Fruit fly (Drosophila melanogaster) whole organism, embryonic: ENCODE measurements around the gene IFT54.

ENCODE experiments used
- Bgb ChIP-seq: fragments of 200-800 bp; sonication (Bioruptor generic); IDR thresholded peaks from 2 replicates; pipeline ENCODE4 v1.3.6; 2022; ENCODE audit warnings: missing biosample characterization, missing genetic modification characterization; ENCODE audit not compliant: partially characterized antibody
- CG10321 ChIP-seq: fragments of 200-800 bp; sonication (Bioruptor generic); IDR thresholded peaks from 2 replicates; pipeline ENCODE4 v1.3.6; 2022; ENCODE audit warnings: missing biosample characterization, missing genetic modification characterization
- CG12219 ChIP-seq: fragments of 200-800 bp; sonication (Bioruptor generic); optimal IDR thresholded peaks from 3 replicates; lab custom pipeline; 2018; ENCODE audit warnings: missing biosample characterization, mild to moderate bottlenecking, missing genetic modification characterization
- CG12391 ChIP-seq: fragments of 200-800 bp; sonication (Bioruptor generic); optimal IDR thresholded peaks from 3 replicates; lab custom pipeline; 2018; ENCODE audit warnings: missing biosample characterization, mild to moderate bottlenecking, missing genetic modification characterization, moderate library complexity
- CG13624 ChIP-seq: fragments of 200-800 bp; sonication (Bioruptor generic); optimal IDR thresholded peaks from 2 replicates; lab custom pipeline; 2016; ENCODE audit warnings: missing biosample characterization, missing genetic modification characterization
- CG15073 ChIP-seq: fragments of 200-800 bp; sonication (Bioruptor generic); optimal IDR thresholded peaks from 2 replicates; lab custom pipeline; 2016; ENCODE audit warnings: missing biosample characterization, missing genetic modification characterization
- CG17359 ChIP-seq: fragments of 200-800 bp; sonication (Bioruptor generic); optimal IDR thresholded peaks from 3 replicates; lab custom pipeline; 2018; ENCODE audit warnings: missing biosample characterization, mild to moderate bottlenecking, missing genetic modification characterization, moderate library complexity
- CG1792 ChIP-seq: fragments of 200-800 bp; sonication (Bioruptor generic); optimal IDR thresholded peaks from 2 replicates; lab custom pipeline; 2016; ENCODE audit warnings: missing biosample characterization, missing genetic modification characterization
- CG18599 ChIP-seq: fragments of 200-800 bp; sonication (Bioruptor generic); optimal IDR thresholded peaks from 3 replicates; lab custom pipeline; 2017; ENCODE audit warnings: missing biosample characterization, missing genetic modification characterization, mild to moderate bottlenecking, moderate library complexity, missing genetic modification reagents
- CG18619 ChIP-seq: fragments of 200-800 bp; sonication (Bioruptor generic); optimal IDR thresholded peaks from 3 replicates; lab custom pipeline; 2017; ENCODE audit warnings: missing biosample characterization, mild to moderate bottlenecking, missing genetic modification characterization
- CG18764 ChIP-seq: fragments of 200-800 bp; sonication (Bioruptor generic); optimal IDR thresholded peaks from 3 replicates; lab custom pipeline; 2016; ENCODE audit warnings: missing biosample characterization, missing genetic modification characterization
- CG31441 ChIP-seq: fragments of 200-800 bp; sonication (Bioruptor generic); IDR thresholded peaks from 2 replicates; pipeline ENCODE4 v1.3.6; 2022; ENCODE audit warnings: missing biosample characterization, missing genetic modification characterization
- CG4707 ChIP-seq: fragments of 200-800 bp; sonication (Bioruptor generic); optimal IDR thresholded peaks from 2 replicates; lab custom pipeline; 2018; ENCODE audit warnings: missing biosample characterization, mild to moderate bottlenecking, missing genetic modification characterization, moderate library complexity
- CG5953 ChIP-seq: fragments of 200-800 bp; sonication (Bioruptor generic); IDR thresholded peaks from 2 replicates; pipeline ENCODE4 v1.3.6; 2022; ENCODE audit warnings: missing biosample characterization, missing genetic modification characterization
- CG7786 ChIP-seq: fragments of 200-800 bp; sonication (Bioruptor generic); optimal IDR thresholded peaks from 2 replicates; lab custom pipeline; 2016; ENCODE audit warnings: missing biosample characterization, missing genetic modification characterization
- CG7987 ChIP-seq: fragments of 200-800 bp; sonication (Bioruptor generic); optimal IDR thresholded peaks from 2 replicates; lab custom pipeline; 2018; ENCODE audit warnings: missing biosample characterization, mild to moderate bottlenecking, missing genetic modification characterization, moderate library complexity
- CG9609 ChIP-seq: fragments of 200-800 bp; sonication (Bioruptor generic); optimal IDR thresholded peaks from 3 replicates; lab custom pipeline; 2016; ENCODE audit warnings: missing biosample characterization, missing genetic modification characterization
- CTCF ChIP-seq: fragments of 200-800 bp; sonication (Bioruptor generic); optimal IDR thresholded peaks from 2 replicates; lab custom pipeline; 2017; ENCODE audit warnings: missing biosample characterization, mild to moderate bottlenecking, missing genetic modification characterization, moderate library complexity
- D ChIP-seq, 2 experiments: fragments of 200-800 bp in 1 of 2; fragments of >200 bp in 1 of 2; sonication (Bioruptor generic) in 1 of 2; optimal IDR thresholded peaks; 2 replicates in 1 of 2; 3 replicates in 1 of 2; lab custom pipeline; 2017; ENCODE audit warnings: mild to moderate bottlenecking in 1 of 2, missing biosample characterization in 1 of 2, missing genetic modification characterization in 1 of 2, missing genetic modification reagents in 1 of 2
- Dbx ChIP-seq: fragments of 200-800 bp; sonication (Bioruptor generic); IDR thresholded peaks from 3 replicates; pipeline ENCODE4 v1.3.6; 2022; ENCODE audit warnings: missing biosample characterization, missing genetic modification characterization
- Dip3 ChIP-seq: fragments of 200-800 bp; sonication (Bioruptor generic); optimal IDR thresholded peaks from 3 replicates; lab custom pipeline; 2016; ENCODE audit warnings: missing biosample characterization, missing genetic modification characterization
- Doc3 ChIP-seq: fragments of 200-800 bp; sonication (Bioruptor generic); IDR thresholded peaks from 3 replicates; pipeline ENCODE4 v1.3.6; 2022; ENCODE audit warnings: missing biosample characterization, missing genetic modification characterization; ENCODE audit not compliant: partially characterized antibody
- NC2α ChIP-seq: fragments of 200-800 bp; sonication (Bioruptor generic); optimal IDR thresholded peaks from 2 replicates; lab custom pipeline; 2016; ENCODE audit warnings: missing biosample characterization, missing genetic modification characterization
- NC2β ChIP-seq: fragments of 200-800 bp; sonication (Bioruptor generic); optimal IDR thresholded peaks from 2 replicates; lab custom pipeline; 2016; ENCODE audit warnings: missing biosample characterization, missing genetic modification characterization
- Neu2 ChIP-seq: fragments of 200-800 bp; sonication (Bioruptor generic); optimal IDR thresholded peaks from 3 replicates; lab custom pipeline; 2016; ENCODE audit warnings: missing biosample characterization, missing genetic modification characterization, borderline replicate concordance
- Optix ChIP-seq: fragments of 200-800 bp; sonication (Bioruptor generic); IDR thresholded peaks from 3 replicates; pipeline ENCODE4 v1.3.6; 2022; ENCODE audit warnings: missing biosample characterization, missing genetic modification characterization
- abd-A ChIP-seq: fragments of 200-800 bp; sonication (Bioruptor generic); optimal IDR thresholded peaks from 3 replicates; lab custom pipeline; 2019; ENCODE audit warnings: missing biosample characterization, mild to moderate bottlenecking, missing genetic modification characterization, moderate library complexity
- ara ChIP-seq: fragments of 200-800 bp; sonication (Bioruptor generic); IDR thresholded peaks from 2 replicates; pipeline ENCODE4 v1.3.6; 2022; ENCODE audit warnings: missing biosample characterization, missing genetic modification characterization
- bcd ChIP-seq: fragments of 200-800 bp; sonication (Bioruptor generic); optimal IDR thresholded peaks from 2 replicates; lab custom pipeline; 2017; ENCODE audit warnings: missing biosample characterization, mild to moderate bottlenecking, missing genetic modification characterization
- bigmax ChIP-seq: fragments of 200-800 bp; sonication (Bioruptor generic); optimal IDR thresholded peaks from 2 replicates; lab custom pipeline; 2018; ENCODE audit warnings: missing biosample characterization, mild to moderate bottlenecking, missing genetic modification characterization
- chif ChIP-seq, 2 experiments: fragments of 200-800 bp; sonication (Bioruptor generic); optimal IDR thresholded peaks; 3 replicates each; lab custom pipeline; 2016; ENCODE audit warnings: missing biosample characterization in 2 of 2, missing genetic modification characterization in 2 of 2
- chinmo ChIP-seq: fragments of 200-800 bp; sonication (Bioruptor generic); IDR thresholded peaks from 4 replicates; pipeline ENCODE4 v1.3.6; 2022; ENCODE audit warnings: missing biosample characterization, missing genetic modification characterization; ENCODE audit not compliant: partially characterized antibody
- ci ChIP-seq: fragments of 200-800 bp; sonication (Bioruptor generic); IDR thresholded peaks from 3 replicates; pipeline ENCODE4 v1.3.6; 2022; ENCODE audit warnings: missing biosample characterization, missing genetic modification characterization
- corto ChIP-seq: fragments of 200-800 bp; sonication (Bioruptor generic); optimal IDR thresholded peaks from 2 replicates; lab custom pipeline; 2016; ENCODE audit warnings: missing biosample characterization, mild to moderate bottlenecking, missing genetic modification characterization, moderate library complexity
- crol ChIP-seq: fragments of 200-800 bp; sonication (Bioruptor generic); IDR thresholded peaks from 2 replicates; pipeline ENCODE4 v1.3.6; 2022; ENCODE audit warnings: missing biosample characterization, missing genetic modification characterization
- dati ChIP-seq: fragments of 200-800 bp; sonication (Bioruptor generic); IDR thresholded peaks from 2 replicates; pipeline ENCODE4 v1.3.6; 2022; ENCODE audit warnings: missing biosample characterization, missing genetic modification characterization
- dimm ChIP-seq: fragments of 200-800 bp; sonication (Bioruptor generic); IDR thresholded peaks from 2 replicates; pipeline ENCODE4 v1.3.6; 2022; ENCODE audit warnings: missing biosample characterization, missing genetic modification characterization
- dm ChIP-seq: fragments of 200-800 bp; sonication (Bioruptor generic); optimal IDR thresholded peaks from 3 replicates; lab custom pipeline; 2016; ENCODE audit warnings: missing biosample characterization, missing genetic modification characterization
- fd3F ChIP-seq: fragments of 200-800 bp; sonication (Bioruptor generic); optimal IDR thresholded peaks from 2 replicates; lab custom pipeline; 2018; ENCODE audit warnings: missing biosample characterization, mild to moderate bottlenecking, missing genetic modification characterization, moderate library complexity
- fd64A ChIP-seq: fragments of 200-800 bp; sonication (Bioruptor generic); optimal IDR thresholded peaks from 3 replicates; lab custom pipeline; 2018; ENCODE audit warnings: missing biosample characterization, mild to moderate bottlenecking, missing genetic modification characterization
- phol ChIP-seq: fragments of 200-800 bp; sonication (Bioruptor generic); optimal IDR thresholded peaks from 3 replicates; lab custom pipeline; 2018; ENCODE audit warnings: missing biosample characterization, mild to moderate bottlenecking, missing genetic modification characterization, moderate library complexity
- pum ChIP-seq: fragments of 200-800 bp; sonication (Bioruptor generic); optimal IDR thresholded peaks from 2 replicates; lab custom pipeline; 2016; ENCODE audit warnings: missing biosample characterization, missing genetic modification characterization
- sc ChIP-seq, 3 experiments: fragments of >200 bp in 2 of 3; fragments of 200-800 bp in 1 of 3; sonication (Bioruptor generic) in 1 of 3; optimal IDR thresholded peaks; 2 replicates in 2 of 3; 3 replicates in 1 of 3; lab custom pipeline; 2017; ENCODE audit warnings: mild to moderate bottlenecking in 1 of 3, missing biosample characterization in 1 of 3, missing genetic modification characterization in 1 of 3, missing genetic modification reagents in 1 of 3
- sna ChIP-seq: fragments of 200-800 bp; sonication (Bioruptor generic); IDR thresholded peaks from 2 replicates; pipeline ENCODE4 v1.3.6; 2022; ENCODE audit warnings: missing biosample characterization, missing genetic modification characterization; ENCODE audit not compliant: partially characterized antibody
- stwl ChIP-seq: fragments of 200-800 bp; sonication (Bioruptor generic); optimal IDR thresholded peaks from 3 replicates; lab custom pipeline; 2018; ENCODE audit warnings: missing biosample characterization, mild to moderate bottlenecking, missing genetic modification characterization, moderate library complexity
- sug ChIP-seq: fragments of 200-800 bp; optimal IDR thresholded peaks from 2 replicates; lab custom pipeline; 2019; ENCODE audit warnings: missing biosample characterization, mild to moderate bottlenecking, missing genetic modification characterization, moderate library complexity
- tll ChIP-seq, 2 experiments: fragments of 200-800 bp in 1 of 2; fragments of >200 bp in 1 of 2; sonication (Bioruptor generic) in 1 of 2; optimal IDR thresholded peaks; 2 replicates each; lab custom pipeline; 2017 to 2019; ENCODE audit warnings: missing biosample characterization in 2 of 2, missing genetic modification characterization in 2 of 2, mild to moderate bottlenecking in 1 of 2, moderate library complexity in 1 of 2
- tx ChIP-seq: fragments of 200-800 bp; sonication (Bioruptor generic); optimal IDR thresholded peaks from 2 replicates; lab custom pipeline; 2016; ENCODE audit warnings: missing biosample characterization, missing genetic modification characterization

The IFT54 gene

dm6 chr3R:14283754-14284421 lies 18.3 kb upstream of the IFT54 start (continued):
- TF ChIP-seq abd-A (peak; percentile 99), corto (GFP tag; lab: Kevin White, UChicago) (peak; percentile 93), pum (GFP tag; lab: Kevin White, UChicago) (peak; percentile 93), tx (GFP tag; lab: Kevin White, UChicago) (peak; percentile 95), sc (optimal IDR thresholded peaks at IDR 0.05; lab: Kevin White, UChicago) (no peak), sc (GFP tag; optimal IDR thresholded peaks at IDR 0.05; lab: Kevin White, UChicago) (peak; percentile 98), CG13624 (GFP tag; lab: Kevin White, UChicago) (peak; percentile 94), ara (GFP tag; lab: Robert Waterston, UW) (no peak), phol (tag; lab: Kevin White, UChicago) (peak; percentile 98), stwl (peak; percentile 46), sug (tag; lab: Kevin White, UChicago) (peak; percentile 96), CG10321 (GFP tag; lab: Robert Waterston, UW) (no peak), NC2β (GFP tag; lab: Kevin White, UChicago) (peak; percentile 95), CG12219 (GFP tag; lab: Kevin White, UChicago) (peak; percentile 98), CG18599 (GFP tag; lab: Kevin White, UChicago) (peak; percentile 98), chif (GFP tag; optimal IDR thresholded peaks at IDR 0.05; lab: Kevin White, UChicago) (peak; percentile 94 to 97), CG17359 (tag; lab: Kevin White, UChicago) (peak; percentile 99), ci (GFP tag; lab: Robert Waterston, UW) (no peak), bcd (GFP tag; lab: Kevin White, UChicago) (peak; percentile 99), Doc3 (GFP tag; lab: Robert Waterston, UW) (no peak), Neu2 (GFP tag; lab: Kevin White, UChicago) (peak; percentile 2), chinmo (GFP tag; lab: Robert Waterston, UW) (no peak), sna (GFP tag; lab: Robert Waterston, UW) (no peak), CG18764 (GFP tag; lab: Kevin White, UChicago) (peak; percentile 97), NC2α (GFP tag; lab: Kevin White, UChicago) (peak; percentile 90), CG4707 (peak; percentile 96), CTCF (GFP tag; lab: Kevin White, UChicago) (peak; percentile 73), CG12391 (tag; lab: Kevin White, UChicago) (peak; percentile 99), bigmax (peak; percentile 69), CG5953 (GFP tag; lab: Robert Waterston, UW) (no peak), crol (no peak), dm (GFP tag; lab: Kevin White, UChicago) (peak; percentile 88), CG7987 (GFP tag; lab: Kevin White, UChicago) (peak; percentile 96), Bgb (GFP tag; lab: Robert Waterston, UW) (no peak), CG18619 (GFP tag; lab: Kevin White, UChicago) (peak; percentile 98), Optix (GFP tag; lab: Robert Waterston, UW) (no peak), CG9609 (peak; percentile 92), fd3F (GFP tag; lab: Kevin White, UChicago) (peak; percentile 99), CG7786 (GFP tag; lab: Kevin White, UChicago) (peak; percentile 91), fd64A (peak; percentile 90), CG15073 (GFP tag; lab: Kevin White, UChicago) (peak; percentile 84), Dip3 (GFP tag; lab: Kevin White, UChicago) (peak; percentile 95), D (optimal IDR thresholded peaks at IDR 0.05; lab: Kevin White, UChicago) (peak; percentile 74), D (GFP tag; optimal IDR thresholded peaks at IDR 0.05; lab: Kevin White, UChicago) (peak; percentile 97), dimm (GFP tag; lab: Robert Waterston, UW) (no peak), CG31441 (no peak), Dbx (GFP tag; lab: Robert Waterston, UW) (no peak), CG1792 (GFP tag; lab: Kevin White, UChicago) (peak; percentile 93), dati (GFP tag; lab: Robert Waterston, UW) (no peak), tll (GFP tag; optimal IDR thresholded peaks at IDR 0.05; lab: Kevin White, UChicago) (peak in 1 of 2 experiments; percentile 23)
